Worm (Caenorhabditis elegans): ENCODE measurements around the gene mtp-18.

mtp-18 gene

DNA sequence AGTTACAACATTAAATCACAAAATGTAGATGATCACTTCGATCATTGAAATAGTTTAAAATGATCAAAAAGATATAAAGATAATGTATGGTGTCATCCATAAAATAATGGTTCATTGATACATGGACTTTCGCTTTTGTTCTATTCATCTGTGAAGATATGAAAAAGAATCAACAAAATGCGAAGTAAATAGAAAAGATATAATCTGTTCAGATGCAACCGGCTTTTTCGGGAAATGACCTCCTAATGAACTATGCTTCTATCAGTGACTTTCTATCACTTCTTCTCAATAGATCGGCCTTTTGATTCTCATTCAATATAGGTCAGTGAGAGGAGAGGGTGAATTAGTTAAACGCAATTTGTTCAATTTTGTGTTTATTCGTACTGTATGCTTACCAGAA lies 27.2 kb downstream of the mtp-18 start:
- TF ChIP-seq hlh-30 (tag; optimal IDR thresholded peaks at IDR 0.05; ENCODE audit: insufficient read depth) = no peak
- TF ChIP-seq nhr-11 (tag; optimal IDR thresholded peaks at IDR 0.05) = no peak
- no peak for TF ChIP-seq ttx-3 (tag; optimal IDR thresholded peaks at IDR 0.05)
- no peak for TF ChIP-seq unc-3 (GFP tag; conservative IDR thresholded peaks at IDR 0.05)
- no peak for TF ChIP-seq unc-3 (tag; optimal IDR thresholded peaks at IDR 0.05)
- TF ChIP-seq ets-4 (tag; optimal IDR thresholded peaks at IDR 0.05) = no peak
- no peak for TF ChIP-seq pha-4 (tag; optimal IDR thresholded peaks at IDR 0.05)
- no peak for TF ChIP-seq gmeb-2 (tag; optimal IDR thresholded peaks at IDR 0.05)
- no peak for TF ChIP-seq ceh-31 (tag; optimal IDR thresholded peaks at IDR 0.05)

DNA sequence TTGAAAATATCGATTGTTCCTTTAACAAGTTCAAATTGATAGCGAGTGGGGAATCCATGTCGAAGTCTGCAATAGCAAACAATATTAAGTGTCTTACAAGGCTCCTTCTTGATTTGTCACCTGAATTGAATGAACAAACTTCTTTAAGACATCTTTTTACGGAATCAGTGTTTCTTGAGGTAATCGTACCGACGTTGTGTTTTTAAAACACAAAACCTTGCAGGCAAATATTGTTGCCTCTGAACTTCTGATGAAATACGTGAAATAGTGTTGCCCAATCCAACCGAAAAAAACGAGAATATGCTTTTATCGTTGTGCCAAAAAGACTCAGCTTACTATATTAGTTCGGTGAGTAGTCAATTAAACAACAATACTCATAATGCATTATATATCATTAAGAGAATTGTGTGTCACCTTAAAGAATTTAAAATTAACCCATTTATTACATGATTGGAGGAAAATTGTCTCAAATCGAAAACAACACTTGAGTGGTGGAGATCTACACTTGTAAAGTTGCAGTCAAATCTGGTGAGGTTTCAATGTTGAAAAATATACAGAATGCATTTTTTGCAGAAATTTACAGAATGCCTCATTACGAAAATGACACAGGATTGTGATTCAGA lies 28.1 kb downstream of the mtp-18 start, which contains the start of the genes T25B2.4 and T13C5.3:
T25B2.4 (plus strand) TSS at position 301 of the 623 bp plus-strand sequence.
T13C5.3 (plus strand) TSS at position 573 of the 623 bp plus-strand sequence.
- TF ChIP-seq C08G9.2 (tag; optimal IDR thresholded peaks at IDR 0.05) (no peak), nhr-11 (tag; optimal IDR thresholded peaks at IDR 0.05) (no peak)

DNA sequence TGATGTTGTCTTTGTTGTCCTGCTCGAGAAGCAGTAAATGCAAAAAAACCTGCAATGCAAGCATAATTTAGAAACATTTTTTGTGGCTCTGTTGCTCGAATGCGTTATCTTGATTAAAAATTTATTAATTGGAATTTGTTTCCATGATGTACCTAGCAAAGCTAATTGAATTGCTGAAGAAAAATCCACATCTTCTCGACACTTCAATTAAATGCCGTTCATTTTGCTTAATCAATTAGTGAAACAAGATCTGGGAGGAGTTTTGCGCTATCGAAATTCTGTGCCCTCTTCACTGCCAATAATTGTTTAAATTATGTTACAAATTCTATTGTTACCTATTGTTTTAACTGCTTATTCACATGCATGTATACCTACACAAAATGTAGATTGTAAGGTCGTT lies 30.4 kb downstream of the mtp-18 start, which contains the start of gene T25B2.3:
T25B2.3 (plus strand) TSS at position 301 of the 400 bp plus-strand sequence.
- TF ChIP-seq ztf-16 (tag; optimal IDR thresholded peaks at IDR 0.05) (no peak), mec-3 (tag; optimal IDR thresholded peaks at IDR 0.05; ENCODE audit: borderline replicate concordance) (no peak), T23F11.4 (GFP tag; optimal IDR thresholded peaks at IDR 0.05) (no peak), ama-1 (optimal IDR thresholded peaks at IDR 0.05) (no peak), ref-2 (tag; optimal IDR thresholded peaks at IDR 0.05) (no peak), hlh-13 (GFP tag; optimal IDR thresholded peaks at IDR 0.05) (no peak), fkh-10 (GFP tag; optimal IDR thresholded peaks at IDR 0.05) (no peak), eyg-1 (tag; optimal IDR thresholded peaks at IDR 0.05) (no peak), ceh-31 (tag; optimal IDR thresholded peaks at IDR 0.05) (no peak)

ce11 chrX:6173656-6174055 lies 32.5 kb downstream of the mtp-18 start, which contains the start of gene T25B2.1:
TSS of gene T25B2.1 (plus strand) at chrX:6173956.
- TF ChIP-seq dmd-4 (tag; optimal IDR thresholded peaks at IDR 0.05; ENCODE audit: borderline replicate concordance) (no peak), nhr-11 (tag; optimal IDR thresholded peaks at IDR 0.05) (no peak), ceh-45 (GFP tag; IDR thresholded peaks at IDR 0.05) (no peak), K02D7.2 (tag; optimal IDR thresholded peaks at IDR 0.05) (no peak), dve-1 (tag; optimal IDR thresholded peaks at IDR 0.05) (no peak), npax-4 (tag; optimal IDR thresholded peaks at IDR 0.05) (no peak), mec-3 (tag; optimal IDR thresholded peaks at IDR 0.05; ENCODE audit: borderline replicate concordance) (no peak), ceh-18 (tag; optimal IDR thresholded peaks at IDR 0.05) (no peak), sdc-2 (tag; optimal IDR thresholded peaks at IDR 0.05) (no peak), ceh-31 (tag; optimal IDR thresholded peaks at IDR 0.05) (no peak), ets-4 (tag; optimal IDR thresholded peaks at IDR 0.05) (no peak), pqm-1 (tag; optimal IDR thresholded peaks at IDR 0.05) (no peak), pat-9 (tag; optimal IDR thresholded peaks at IDR 0.05) (no peak)

DNA sequence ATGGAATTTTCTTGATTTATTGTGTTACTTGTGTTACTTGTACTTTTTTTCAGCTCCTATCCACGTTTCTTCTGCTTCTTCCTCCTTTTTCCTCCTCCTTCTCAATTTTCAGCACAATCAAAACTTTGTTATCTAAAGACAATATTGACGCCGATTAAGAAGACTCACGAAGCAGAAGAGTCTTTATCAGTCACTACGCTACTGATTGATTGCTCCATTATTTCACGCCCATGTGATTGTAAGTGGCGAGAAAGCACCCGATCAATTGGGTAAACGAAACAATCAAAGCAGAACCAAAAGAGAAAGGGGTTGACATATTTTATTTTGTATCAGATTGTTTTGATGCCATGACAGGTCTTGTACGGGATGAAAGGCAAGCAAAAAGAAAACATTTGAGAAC lies 37.0 kb downstream of the mtp-18 start, which contains the start of gene T25B2.2:
T25B2.2 (plus strand) TSS at position 392 of the 400 bp plus-strand sequence.
- TF ChIP-seq pros-1 (tag; optimal IDR thresholded peaks at IDR 0.05) = no peak
- no peak for TF ChIP-seq tbx-7 (tag; optimal IDR thresholded peaks at IDR 0.05)
- no peak for TF ChIP-seq fkh-10 (GFP tag; optimal IDR thresholded peaks at IDR 0.05)
- no peak for TF ChIP-seq gmeb-2 (tag; optimal IDR thresholded peaks at IDR 0.05)
- TF ChIP-seq elt-2 (tag; optimal IDR thresholded peaks at IDR 0.05) = peak; percentile 88
- no peak for TF ChIP-seq syd-9 (tag; optimal IDR thresholded peaks at IDR 0.05)
- TF ChIP-seq pat-9 (tag; optimal IDR thresholded peaks at IDR 0.05) = no peak

ce11 chrX:6167376-6167775 lies 38.8 kb downstream of the mtp-18 start:
- TF ChIP-seq ceh-9 (tag; optimal IDR thresholded peaks at IDR 0.05) (no peak), F13H6.1 (tag; optimal IDR thresholded peaks at IDR 0.05) (no peak), ceh-48 (tag; optimal IDR thresholded peaks at IDR 0.05) (no peak), rnt-1 (tag; optimal IDR thresholded peaks at IDR 0.05) (no peak), zip-5 (tag; optimal IDR thresholded peaks at IDR 0.05) (no peak)

Data from whole organism, late embryonic.